Fruit fly (Drosophila melanogaster): Measurements from ENCODE around the gene GstD3.

The GstD3 gene

DNA sequence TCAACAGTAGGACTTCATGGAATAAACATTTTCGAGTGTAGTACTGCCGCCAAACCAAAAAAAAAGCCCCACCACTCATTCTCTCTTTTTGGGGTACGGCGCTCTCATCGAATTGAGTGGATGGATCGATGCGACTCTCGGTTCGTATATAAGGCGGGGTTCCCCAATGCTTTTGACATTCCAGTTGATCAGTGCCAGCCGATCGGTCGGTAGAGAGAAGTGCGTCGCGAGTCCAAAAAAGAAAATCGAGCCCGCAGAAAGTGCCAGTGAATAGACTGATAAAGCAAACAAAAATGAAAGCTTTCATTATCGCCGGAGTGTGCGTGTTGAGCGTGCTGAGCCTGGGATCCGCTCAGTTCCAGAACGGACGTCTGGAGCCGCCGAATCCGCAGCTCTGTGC, 13.0 kb upstream of the GstD3 start, which contains the start of gene CG4115 (continued):
- TF ChIP-seq mirr (GFP tag; optimal IDR thresholded peaks at IDR 0.05) (no peak), sd (tag; optimal IDR thresholded peaks at IDR 0.05) (peak; percentile 80), Tbp (GFP tag; optimal IDR thresholded peaks at IDR 0.05) (no peak), slbo (GFP tag; IDR thresholded peaks at IDR 0.05) (no peak), bowl (GFP tag; IDR thresholded peaks at IDR 0.05) (no peak), CG2120 (GFP tag; optimal IDR thresholded peaks at IDR 0.05) (no peak), CG7271 (tag; optimal IDR thresholded peaks at IDR 0.05) (no peak), gsb (GFP tag; IDR thresholded peaks at IDR 0.05) (no peak), jing (GFP tag; optimal IDR thresholded peaks at IDR 0.05) (no peak), Abd-B (GFP tag; optimal IDR thresholded peaks at IDR 0.05) (no peak), prd (optimal IDR thresholded peaks at IDR 0.05) (no peak), prd (GFP tag; IDR thresholded peaks at IDR 0.05) (no peak), CG3838 (GFP tag; optimal IDR thresholded peaks at IDR 0.05) (no peak), NfI (GFP tag; optimal IDR thresholded peaks at IDR 0.05) (no peak), Opbp (GFP tag; IDR thresholded peaks at IDR 0.05; ENCODE audit: partially characterized antibody) (0 out of 3 replicates have a peak, but pooled peaks have one; percentile 4), CG1647 (GFP tag; optimal IDR thresholded peaks at IDR 0.05) (no peak), usp (GFP tag; optimal IDR thresholded peaks at IDR 0.05) (no peak), caup (GFP tag; optimal IDR thresholded peaks at IDR 0.05; ENCODE audit: severe bottlenecking) (no peak), ac (GFP tag; optimal IDR thresholded peaks at IDR 0.05) (no peak), CG12769 (tag; optimal IDR thresholded peaks at IDR 0.05) (peak; percentile 13), CG13287 (GFP tag; IDR thresholded peaks at IDR 0.05; ENCODE audit: partially characterized antibody) (peak; percentile 24; the same call in 1 of the 2 replicates), Sox102F (GFP tag; optimal IDR thresholded peaks at IDR 0.05) (no peak), so (GFP tag; IDR thresholded peaks at IDR 0.05) (no peak), CG7987 (GFP tag; optimal IDR thresholded peaks at IDR 0.05) (no peak), CG13624 (GFP tag; optimal IDR thresholded peaks at IDR 0.05) (no peak), Hsf (GFP tag; optimal IDR thresholded peaks at IDR 0.05) (no peak), CG7556 (GFP tag; optimal IDR thresholded peaks at IDR 0.05) (no peak), Eip74EF (GFP tag; optimal IDR thresholded peaks at IDR 0.05) (no peak), sc (optimal IDR thresholded peaks at IDR 0.05) (no peak), sc (GFP tag; optimal IDR thresholded peaks at IDR 0.05) (no peak), CG15601 (tag; optimal IDR thresholded peaks at IDR 0.05) (no peak), kni (GFP tag; optimal IDR thresholded peaks at IDR 0.05) (peak; percentile 23), Dek (tag; optimal IDR thresholded peaks at IDR 0.05) (no peak), da (GFP tag; optimal IDR thresholded peaks at IDR 0.05) (no peak), CG34224 (GFP tag; IDR thresholded peaks at IDR 0.05; ENCODE audit: partially characterized antibody) (no peak), CG8765 (GFP tag; IDR thresholded peaks at IDR 0.05) (no peak), rib (GFP tag; IDR thresholded peaks at IDR 0.05) (0 out of 2 replicates have a peak, but pooled peaks have one; percentile 21), sisA (GFP tag; IDR thresholded peaks at IDR 0.05) (no peak), CG3281 (GFP tag; optimal IDR thresholded peaks at IDR 0.05) (no peak), CG11085 (GFP tag; IDR thresholded peaks at IDR 0.05) (no peak), Bdp1 (GFP tag; optimal IDR thresholded peaks at IDR 0.05) (no peak), ham (GFP tag; IDR thresholded peaks at IDR 0.05) (peak; percentile 29; the same call in 1 of the 2 replicates), CG31224 (GFP tag; IDR thresholded peaks at IDR 0.05) (no peak), CG11504 (tag; optimal IDR thresholded peaks at IDR 0.05) (no peak), p53 (GFP tag; optimal IDR thresholded peaks at IDR 0.05) (no peak), CG2678 (tag; optimal IDR thresholded peaks at IDR 0.05) (no peak), row (GFP tag; IDR thresholded peaks at IDR 0.05) (0 out of 3 replicates have a peak, but pooled peaks have one; percentile 5), bigmax (GFP tag; optimal IDR thresholded peaks at IDR 0.05) (no peak)
